Worm (Caenorhabditis elegans): ENCODE data around the gene sre-15.

DNA sequence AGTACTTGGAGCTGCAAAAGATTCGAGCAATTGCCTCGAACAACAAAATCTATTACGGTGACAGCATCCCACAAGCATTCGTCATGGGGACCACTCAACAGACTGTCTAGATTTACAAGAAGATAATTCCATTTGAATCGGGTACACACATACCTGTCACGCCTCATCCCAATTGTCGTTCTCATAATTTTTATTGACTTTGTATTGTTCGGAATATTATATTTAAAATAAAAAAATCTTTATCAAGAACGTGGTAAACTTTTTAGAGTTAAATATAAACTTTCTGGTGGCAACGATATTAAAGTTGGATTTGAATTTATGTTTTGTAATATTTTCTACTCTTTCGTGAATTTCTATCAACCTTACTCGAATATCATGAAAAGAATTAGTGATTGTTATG lies 44.5 kb upstream of the sre-15 start, which contains the start of gene C42C1.9:
- TF ChIP-seq sea-2 (GFP tag; IDR thresholded peaks at IDR 0.05) (no peak), ceh-27 (GFP tag; optimal IDR thresholded peaks at IDR 0.05) (no peak), mxl-1 (tag; optimal IDR thresholded peaks at IDR 0.05) (no peak), ceh-79 (tag; optimal IDR thresholded peaks at IDR 0.05) (no peak), ama-1 (optimal IDR thresholded peaks at IDR 0.05) (no peak), ama-1 (GFP tag; optimal IDR thresholded peaks at IDR 0.05) (no peak), snpc-4 (GFP tag; optimal IDR thresholded peaks at IDR 0.05) (no peak), snpc-4 (tag; optimal IDR thresholded peaks at IDR 0.05) (no peak), egl-44 (GFP tag; IDR thresholded peaks at IDR 0.05) (no peak), aptf-3 (GFP tag; IDR thresholded peaks at IDR 0.05) (no peak), gei-17 (GFP tag; optimal IDR thresholded peaks at IDR 0.05) (no peak)
